Worm (Caenorhabditis elegans) whole organism, midembryonic: ENCODE results near the gene col-113.

Experiments used
- T22C8.4 ChIP-seq: fragments of 200-800 bp; sonication (Bioruptor generic); IDR thresholded peaks from 2 replicates; pipeline ENCODE4 v1.3.6; 2022; ENCODE audit warnings: missing genetic modification characterization, missing compliant biosample characterization
- flt-1 ChIP-seq: fragments of 200-800 bp; sonication (Bioruptor generic); IDR thresholded peaks from 2 replicates; pipeline ENCODE4 v1.3.6; 2022; ENCODE audit warnings: missing genetic modification characterization, missing compliant biosample characterization
- klf-2 ChIP-seq: fragments of 200-800 bp; sonication (Bioruptor generic); conservative IDR thresholded peaks from 2 replicates; pipeline ENCODE4 v1.3.6; 2022; ENCODE audit warnings: missing genetic modification reagents, missing genetic modification characterization, missing compliant biosample characterization
- ref-1 ChIP-seq: fragments of 200-800 bp; sonication (Bioruptor generic); conservative IDR thresholded peaks from 2 replicates; pipeline ENCODE4 v1.3.6; 2022; ENCODE audit warnings: missing genetic modification reagents, missing genetic modification characterization, missing compliant biosample characterization
- ztf-23 ChIP-seq: fragments of 200-800 bp; sonication (Bioruptor generic); IDR thresholded peaks from 2 replicates; pipeline ENCODE4 v1.3.6; 2022; ENCODE audit warnings: missing genetic modification reagents, missing genetic modification characterization, missing compliant biosample characterization
- ztf-29 ChIP-seq: fragments of 200-800 bp; sonication (Bioruptor generic); IDR thresholded peaks from 2 replicates; pipeline ENCODE4 v1.3.6; 2022; ENCODE audit warnings: missing genetic modification reagents, missing genetic modification characterization, missing compliant biosample characterization

DNA sequence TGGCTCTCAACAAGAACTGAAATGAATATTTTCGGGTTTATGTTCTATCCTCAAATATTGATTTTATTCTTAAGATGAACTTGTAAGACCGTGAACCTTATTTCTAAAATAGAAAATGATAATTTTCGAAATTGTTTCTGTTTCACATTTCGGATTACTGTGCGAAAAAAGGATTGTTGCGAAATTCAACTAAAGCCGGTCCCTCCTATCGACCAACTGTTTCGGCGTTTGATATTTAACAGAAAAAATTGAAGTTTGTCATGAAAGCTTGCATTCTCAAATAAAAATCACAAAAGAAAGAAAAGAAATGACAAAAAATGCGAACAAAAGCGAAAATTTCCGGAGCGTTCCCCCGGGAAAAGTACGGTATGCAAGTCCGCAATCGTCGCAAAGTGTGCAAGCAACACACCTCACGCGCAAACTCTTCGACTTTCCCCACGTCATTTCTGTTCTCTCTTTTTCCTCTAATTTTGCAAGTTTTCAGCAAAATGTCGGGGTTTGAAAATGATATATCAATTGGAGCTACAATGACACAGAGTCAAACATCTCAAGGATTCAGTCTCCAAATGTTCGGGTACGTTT is 3.2 kb downstream of the col-113 start, which contains the start of gene C34D4.4:
- TF ChIP-seq ref-1 (GFP tag; lab: Robert Waterston, UW) (no peak), flt-1 (no peak), ztf-23 (GFP tag; lab: Robert Waterston, UW) (no peak), ztf-29 (GFP tag; lab: Robert Waterston, UW) (no peak), klf-2 (GFP tag; lab: Robert Waterston, UW) (no peak), T22C8.4 (no peak)
